Worm (Caenorhabditis elegans) whole organism, L4/young adult: ENCODE results near the gene str-181.

Experiments
- W03F9.2 ChIP-seq: fragments of 150-350 bp; optimal IDR thresholded peaks from 2 replicates; lab custom pipeline; 2014; ENCODE audit warnings: missing biosample characterization, missing genetic modification characterization
- dao-5 ChIP-seq: sonication (generic microtip); optimal IDR thresholded peaks from 2 replicates; lab custom pipeline; 2016; ENCODE audit warnings: missing genotype, missing genetic modification characterization, moderate library complexity, missing compliant biosample characterization
- him-1 ChIP-seq: sonication (generic microtip); optimal IDR thresholded peaks from 2 replicates; lab custom pipeline; 2016; ENCODE audit warnings: missing genotype, missing genetic modification reagents, missing genetic modification characterization, missing compliant biosample characterization

ce11 chrV:12759660-12760059 lies 41.1 kb upstream of the str-181 start, which contains the start of gene papl-1:
- TF ChIP-seq W03F9.2 (tag; lab: Kevin White, UChicago) (no peak), him-1 (tag; lab: Kevin White, UChicago) (no peak), dao-5 (no peak)
